Fruit fly (Drosophila melanogaster) whole organism, embryonic: ENCODE results near the gene CG31800.
A peak's percentile ranks its signal among the peaks of the same experiment; 100 is the strongest.

ENCODE experiments used
- Blimp-1 ChIP-seq: fragments of 200-800 bp; sonication (Bioruptor generic); optimal IDR thresholded peaks from 3 replicates; lab custom pipeline; 2018; ENCODE audit warnings: missing biosample characterization, missing genetic modification characterization, mild to moderate bottlenecking, moderate library complexity, missing genetic modification reagents
- CG10267 ChIP-seq: fragments of 200-800 bp; sonication (Bioruptor generic); optimal IDR thresholded peaks from 2 replicates; lab custom pipeline; 2018; ENCODE audit warnings: missing biosample characterization, mild to moderate bottlenecking, missing genetic modification characterization, moderate library complexity
- CG11456 ChIP-seq: fragments of 200-800 bp; sonication (Bioruptor generic); IDR thresholded peaks from 3 replicates; pipeline ENCODE4 v1.3.6; 2022; ENCODE audit warnings: missing biosample characterization, missing genetic modification characterization
- CG11560 ChIP-seq: fragments of 200-800 bp; sonication (Bioruptor generic); IDR thresholded peaks from 3 replicates; pipeline ENCODE4 v1.3.6; 2022; ENCODE audit warnings: missing biosample characterization, missing genetic modification characterization
- CG12744 ChIP-seq: fragments of 200-800 bp; sonication (Bioruptor generic); optimal IDR thresholded peaks from 2 replicates; lab custom pipeline; 2016; ENCODE audit warnings: missing biosample characterization, missing genetic modification characterization
- CG12942 ChIP-seq: fragments of 200-800 bp; sonication (Bioruptor generic); optimal IDR thresholded peaks from 3 replicates; lab custom pipeline; 2016; ENCODE audit warnings: missing biosample characterization, missing genetic modification characterization
- CG13123 ChIP-seq: fragments of 200-800 bp; sonication (Bioruptor generic); optimal IDR thresholded peaks from 2 replicates; lab custom pipeline; 2016; ENCODE audit warnings: missing biosample characterization, missing genetic modification characterization
- CG13894 ChIP-seq: fragments of 200-800 bp; sonication (Bioruptor generic); optimal IDR thresholded peaks from 3 replicates; lab custom pipeline; 2018; ENCODE audit warnings: missing biosample characterization, mild to moderate bottlenecking, missing genetic modification characterization, moderate library complexity
- CG14860 ChIP-seq: fragments of 200-800 bp; sonication (Bioruptor generic); IDR thresholded peaks from 3 replicates; pipeline ENCODE4 v1.3.6; 2022; ENCODE audit warnings: missing biosample characterization, missing genetic modification characterization; ENCODE audit not compliant: partially characterized antibody
- CG1603 ChIP-seq: fragments of 200-800 bp; sonication (Bioruptor generic); optimal IDR thresholded peaks from 2 replicates; lab custom pipeline; 2019; ENCODE audit warnings: missing biosample characterization, mild to moderate bottlenecking, missing genetic modification characterization, moderate library complexity
- CG16813 ChIP-seq: fragments of 200-800 bp; sonication (Bioruptor generic); IDR thresholded peaks from 3 replicates; pipeline ENCODE4 v1.3.6; 2022; ENCODE audit warnings: missing biosample characterization, missing genetic modification characterization; ENCODE audit not compliant: partially characterized antibody
- CG17359 ChIP-seq: fragments of 200-800 bp; sonication (Bioruptor generic); optimal IDR thresholded peaks from 3 replicates; lab custom pipeline; 2018; ENCODE audit warnings: missing biosample characterization, mild to moderate bottlenecking, missing genetic modification characterization, moderate library complexity
- CG18619 ChIP-seq: fragments of 200-800 bp; sonication (Bioruptor generic); optimal IDR thresholded peaks from 3 replicates; lab custom pipeline; 2017; ENCODE audit warnings: missing biosample characterization, mild to moderate bottlenecking, missing genetic modification characterization
- CG2889 ChIP-seq: fragments of 200-800 bp; sonication (Bioruptor generic); IDR thresholded peaks from 3 replicates; pipeline ENCODE4 v1.3.6; 2022; ENCODE audit warnings: missing biosample characterization, missing genetic modification characterization
- CG31224 ChIP-seq: fragments of 200-800 bp; sonication (Bioruptor generic); IDR thresholded peaks from 2 replicates; pipeline ENCODE4 v1.3.6; 2022; ENCODE audit warnings: missing biosample characterization, missing genetic modification characterization
- CG32532 ChIP-seq: fragments of 200-800 bp; sonication (Bioruptor generic); IDR thresholded peaks from 2 replicates; pipeline ENCODE4 v1.3.6; 2022; ENCODE audit warnings: missing biosample characterization, missing genetic modification characterization
- CG3726 ChIP-seq: fragments of 200-800 bp; sonication (Bioruptor generic); IDR thresholded peaks from 3 replicates; pipeline ENCODE4, ENCODE4 v1.3.6; 2022; ENCODE audit warnings: missing biosample characterization, missing genetic modification characterization
- CG4282 ChIP-seq: fragments of 200-800 bp; sonication (Bioruptor generic); optimal IDR thresholded peaks from 2 replicates; lab custom pipeline; 2016; ENCODE audit warnings: missing biosample characterization, missing genetic modification characterization
- CG4617 ChIP-seq: fragments of 200-800 bp; sonication (Bioruptor generic); optimal IDR thresholded peaks from 3 replicates; lab custom pipeline; 2016; ENCODE audit warnings: missing biosample characterization, missing genetic modification characterization, borderline replicate concordance
- CG7839 ChIP-seq: fragments of 200-800 bp; sonication (Bioruptor generic); optimal IDR thresholded peaks from 3 replicates; lab custom pipeline; 2018; ENCODE audit warnings: missing biosample characterization, mild to moderate bottlenecking, missing genetic modification characterization, moderate library complexity
- CG7963 ChIP-seq: fragments of 200-800 bp; sonication (Bioruptor generic); IDR thresholded peaks from 3 replicates; pipeline ENCODE4 v1.3.6; 2022; ENCODE audit warnings: missing biosample characterization, missing genetic modification characterization; ENCODE audit not compliant: partially characterized antibody
- CG9609 ChIP-seq: fragments of 200-800 bp; sonication (Bioruptor generic); optimal IDR thresholded peaks from 3 replicates; lab custom pipeline; 2016; ENCODE audit warnings: missing biosample characterization, missing genetic modification characterization
- CG9797 ChIP-seq: fragments of 200-800 bp; sonication (Bioruptor generic); optimal IDR thresholded peaks from 3 replicates; lab custom pipeline; 2018; ENCODE audit warnings: missing biosample characterization, mild to moderate bottlenecking, missing genetic modification characterization
- Dip3 ChIP-seq: fragments of 200-800 bp; sonication (Bioruptor generic); optimal IDR thresholded peaks from 3 replicates; lab custom pipeline; 2016; ENCODE audit warnings: missing biosample characterization, missing genetic modification characterization
- E2f2 ChIP-seq: fragments of 200-800 bp; sonication (Bioruptor generic); IDR thresholded peaks from 2 replicates; pipeline ENCODE4 v1.3.6; 2022; ENCODE audit warnings: missing biosample characterization, missing genetic modification characterization
- Eip74EF ChIP-seq, 2 experiments: fragments of 200-800 bp in 1 of 2; fragments of >200 bp in 1 of 2; sonication (Bioruptor generic) in 1 of 2; optimal IDR thresholded peaks; 2 replicates each; lab custom pipeline; 2017 to 2019; ENCODE audit warnings: missing biosample characterization in 2 of 2, missing genetic modification characterization in 2 of 2, mild to moderate bottlenecking in 1 of 2, moderate library complexity in 1 of 2
- HLH4C ChIP-seq: fragments of 200-800 bp; sonication (Bioruptor generic); IDR thresholded peaks from 3 replicates; pipeline ENCODE4 v1.3.6; 2022; ENCODE audit warnings: missing biosample characterization, missing genetic modification characterization; ENCODE audit not compliant: partially characterized antibody
- Hr51 ChIP-seq, 2 experiments: fragments of 200-800 bp; sonication (Bioruptor generic); optimal IDR thresholded peaks; 2 replicates in 1 of 2; 3 replicates in 1 of 2; lab custom pipeline; 2016 to 2018; ENCODE audit warnings: missing biosample characterization in 2 of 2, missing genetic modification characterization in 2 of 2, mild to moderate bottlenecking in 1 of 2, moderate library complexity in 1 of 2
- Opbp ChIP-seq: fragments of 200-800 bp; sonication (Bioruptor generic); IDR thresholded peaks from 3 replicates; pipeline ENCODE4 v1.3.6; 2022; ENCODE audit warnings: missing biosample characterization, missing genetic modification characterization; ENCODE audit not compliant: partially characterized antibody
- Pdp1 ChIP-seq, 2 experiments: fragments of 200-800 bp; sonication (Bioruptor generic); optimal IDR thresholded peaks; 3 replicates each; lab custom pipeline; 2016; ENCODE audit warnings: missing biosample characterization in 2 of 2, missing genetic modification characterization in 2 of 2, mild to moderate bottlenecking in 1 of 2, moderate library complexity in 1 of 2
- Sry-δ ChIP-seq: fragments of 200-800 bp; sonication (Bioruptor generic); optimal IDR thresholded peaks from 2 replicates; lab custom pipeline; 2016; ENCODE audit warnings: missing biosample characterization, missing genetic modification characterization
- abd-A ChIP-seq: fragments of 200-800 bp; sonication (Bioruptor generic); optimal IDR thresholded peaks from 3 replicates; lab custom pipeline; 2019; ENCODE audit warnings: missing biosample characterization, mild to moderate bottlenecking, missing genetic modification characterization, moderate library complexity
- bsh ChIP-seq, 2 experiments: fragments of 200-800 bp; sonication (Bioruptor generic); optimal IDR thresholded peaks; 2 replicates each; lab custom pipeline; 2017 to 2018; ENCODE audit warnings: mild to moderate bottlenecking in 2 of 2, missing biosample characterization in 2 of 2, missing genetic modification characterization in 2 of 2, moderate library complexity in 1 of 2
- chif ChIP-seq, 2 experiments: fragments of 200-800 bp; sonication (Bioruptor generic); optimal IDR thresholded peaks; 3 replicates each; lab custom pipeline; 2016; ENCODE audit warnings: missing biosample characterization in 2 of 2, missing genetic modification characterization in 2 of 2
- crol ChIP-seq: fragments of 200-800 bp; sonication (Bioruptor generic); IDR thresholded peaks from 2 replicates; pipeline ENCODE4 v1.3.6; 2022; ENCODE audit warnings: missing biosample characterization, missing genetic modification characterization
- dm ChIP-seq: fragments of 200-800 bp; sonication (Bioruptor generic); optimal IDR thresholded peaks from 3 replicates; lab custom pipeline; 2016; ENCODE audit warnings: missing biosample characterization, missing genetic modification characterization
- ems ChIP-seq: fragments of 200-800 bp; sonication (Bioruptor generic); optimal IDR thresholded peaks from 3 replicates; lab custom pipeline; 2016; ENCODE audit warnings: missing biosample characterization, missing genetic modification characterization
- fd96Cb ChIP-seq: fragments of 200-800 bp; sonication (Bioruptor generic); optimal IDR thresholded peaks from 2 replicates; lab custom pipeline; 2018; ENCODE audit warnings: missing biosample characterization, mild to moderate bottlenecking, missing genetic modification characterization, moderate library complexity
- grau ChIP-seq: fragments of 200-800 bp; optimal IDR thresholded peaks from 3 replicates; lab custom pipeline; 2019; ENCODE audit warnings: missing biosample characterization, mild to moderate bottlenecking, missing genetic modification characterization, moderate library complexity
- gt ChIP-seq: fragments of 200-800 bp; sonication (Bioruptor generic); IDR thresholded peaks from 2 replicates; pipeline ENCODE4 v1.3.6; 2022; ENCODE audit warnings: missing biosample characterization, missing genetic modification characterization
- her ChIP-seq: fragments of 200-800 bp; sonication (Bioruptor generic); optimal IDR thresholded peaks from 2 replicates; lab custom pipeline; 2016; ENCODE audit warnings: missing biosample characterization, missing genetic modification characterization
- maf-S ChIP-seq: fragments of 200-800 bp; sonication (Bioruptor generic); optimal IDR thresholded peaks from 2 replicates; lab custom pipeline; 2016; ENCODE audit warnings: missing biosample characterization, missing genetic modification characterization
- nmo ChIP-seq: fragments of 200-800 bp; sonication (Bioruptor generic); optimal IDR thresholded peaks from 2 replicates; lab custom pipeline; 2018; ENCODE audit warnings: missing biosample characterization, mild to moderate bottlenecking, missing genetic modification characterization, moderate library complexity
- phol ChIP-seq: fragments of 200-800 bp; sonication (Bioruptor generic); optimal IDR thresholded peaks from 3 replicates; lab custom pipeline; 2018; ENCODE audit warnings: missing biosample characterization, mild to moderate bottlenecking, missing genetic modification characterization, moderate library complexity
- sens ChIP-seq: fragments of 200-800 bp; sonication (Bioruptor generic); peaks from one replicate; lab custom pipeline; 2016; ENCODE audit warnings: missing biosample characterization, missing genetic modification characterization
- sna ChIP-seq: fragments of 200-800 bp; sonication (Bioruptor generic); IDR thresholded peaks from 2 replicates; pipeline ENCODE4 v1.3.6; 2022; ENCODE audit warnings: missing biosample characterization, missing genetic modification characterization; ENCODE audit not compliant: partially characterized antibody
- tll ChIP-seq, 2 experiments: fragments of 200-800 bp in 1 of 2; fragments of >200 bp in 1 of 2; sonication (Bioruptor generic) in 1 of 2; optimal IDR thresholded peaks; 2 replicates each; lab custom pipeline; 2017 to 2019; ENCODE audit warnings: missing biosample characterization in 2 of 2, missing genetic modification characterization in 2 of 2, mild to moderate bottlenecking in 1 of 2, moderate library complexity in 1 of 2
- tna ChIP-seq: fragments of 200-800 bp; sonication (Bioruptor generic); IDR thresholded peaks from 2 replicates; pipeline ENCODE4 v1.3.6; 2022; ENCODE audit warnings: missing biosample characterization, missing genetic modification characterization; ENCODE audit not compliant: partially characterized antibody
- vvl ChIP-seq: fragments of 200-800 bp; sonication (Bioruptor generic); IDR thresholded peaks from 2 replicates; pipeline ENCODE4 v1.3.6; 2022; ENCODE audit warnings: missing biosample characterization, missing genetic modification characterization

CG31800 gene

dm6 chr2L:19048912-19049311, 14.5 kb upstream of the CG31800 start, which contains the start of gene CG10470:
Gene CG10470 (plus strand): TSS chr2L:19049076.
- TF ChIP-seq tll (GFP tag; optimal IDR thresholded peaks at IDR 0.05; lab: Kevin White, UChicago): no peak
- TF ChIP-seq CG32532 (GFP tag; lab: Robert Waterston, UW): peak; percentile 41; the same call in 1 of the 2 replicates
- no peak for TF ChIP-seq CG31224 (GFP tag; lab: Robert Waterston, UW)
- TF ChIP-seq CG13894 (tag; lab: Kevin White, UChicago): no peak
- peak; percentile 76 for TF ChIP-seq CG16813 (GFP tag; lab: Robert Waterston, UW)
- TF ChIP-seq chif (GFP tag; optimal IDR thresholded peaks at IDR 0.05; lab: Kevin White, UChicago): no peak
- peak; percentile 53 for TF ChIP-seq tna (GFP tag; lab: Robert Waterston, UW)
- no peak for TF ChIP-seq fd96Cb (tag; lab: Kevin White, UChicago)
- TF ChIP-seq Pdp1 (GFP tag; optimal IDR thresholded peaks at IDR 0.05; lab: Kevin White, UChicago): peak in 1 of 2 experiments; percentile 49
- TF ChIP-seq CG1603 (tag; lab: Kevin White, UChicago): peak; percentile 20
- TF ChIP-seq CG18619 (GFP tag; lab: Kevin White, UChicago): no peak
- TF ChIP-seq CG14860 (GFP tag; lab: Robert Waterston, UW): peak; percentile 79
- TF ChIP-seq Hr51 (GFP tag; optimal IDR thresholded peaks at IDR 0.05; lab: Kevin White, UChicago): peak in 1 of 2 experiments; percentile 57
- no peak for TF ChIP-seq gt (GFP tag; lab: Robert Waterston, UW)
- peak; percentile 51 for TF ChIP-seq CG4617 (GFP tag; lab: Kevin White, UChicago)
- no peak for TF ChIP-seq CG3726 (GFP tag; lab: Robert Waterston, UW)
- TF ChIP-seq Eip74EF (GFP tag; optimal IDR thresholded peaks at IDR 0.05; lab: Kevin White, UChicago): no peak
- no peak for TF ChIP-seq CG9609 (GFP tag; lab: Kevin White, UChicago)
- peak; percentile 26 for TF ChIP-seq grau (tag; lab: Kevin White, UChicago)
- no peak for TF ChIP-seq her (GFP tag; lab: Kevin White, UChicago)
- peak; percentile 35 for TF ChIP-seq CG7839 (tag; lab: Kevin White, UChicago)
- TF ChIP-seq ems (GFP tag; lab: Kevin White, UChicago): no peak
- no peak for TF ChIP-seq E2f2 (GFP tag; lab: Robert Waterston, UW)
- no peak for TF ChIP-seq CG12942 (GFP tag; lab: Kevin White, UChicago)
- TF ChIP-seq sens: peak; percentile 87
- peak in 1 of 2 experiments; percentile 38 for TF ChIP-seq bsh (GFP tag; optimal IDR thresholded peaks at IDR 0.05; lab: Kevin White, UChicago)
- TF ChIP-seq Dip3 (GFP tag; lab: Kevin White, UChicago): no peak
- TF ChIP-seq CG11560 (tag; lab: Robert Waterston, UW): no peak
- TF ChIP-seq maf-S (GFP tag; lab: Kevin White, UChicago): no peak
- TF ChIP-seq vvl (GFP tag; lab: Robert Waterston, UW): peak; percentile 53; the same call in 1 of the 2 replicates
- no peak for TF ChIP-seq dm (GFP tag; lab: Kevin White, UChicago)
- no peak for TF ChIP-seq abd-A (tag; lab: Kevin White, UChicago)
- TF ChIP-seq Sry-δ: peak; percentile 71
- TF ChIP-seq CG13123 (GFP tag; lab: Kevin White, UChicago): no peak
- peak; percentile 81 for TF ChIP-seq HLH4C (GFP tag; lab: Robert Waterston, UW)
- TF ChIP-seq Opbp: peak; percentile 82; the same call in 2 of the 3 replicates
- TF ChIP-seq CG4282 (GFP tag; lab: Kevin White, UChicago): no peak
- TF ChIP-seq CG9797 (GFP tag; lab: Kevin White, UChicago): no peak
- TF ChIP-seq phol (tag; lab: Kevin White, UChicago): peak; percentile 43
- TF ChIP-seq CG10267 (tag; lab: Kevin White, UChicago): peak; percentile 69
- TF ChIP-seq CG2889 (GFP tag; lab: Robert Waterston, UW): no peak
- no peak for TF ChIP-seq CG12744 (GFP tag; lab: Kevin White, UChicago)
- peak; percentile 28 for TF ChIP-seq CG17359
- TF ChIP-seq CG11456 (GFP tag; lab: Robert Waterston, UW): no peak
- peak; percentile 23 for TF ChIP-seq nmo (GFP tag; lab: Kevin White, UChicago)
- no peak for TF ChIP-seq crol (GFP tag; lab: Robert Waterston, UW)
- peak; percentile 75 for TF ChIP-seq CG7963 (GFP tag; lab: Robert Waterston, UW)
- peak; percentile 70 for TF ChIP-seq sna
- peak; percentile 12 for TF ChIP-seq Blimp-1 (GFP tag; lab: Kevin White, UChicago)
